Fruit fly (Drosophila melanogaster) whole organism, embryonic: ENCODE results near the gene pes.

ENCODE experiments used
- Bgb ChIP-seq: fragments of 200-800 bp; sonication (Bioruptor generic); IDR thresholded peaks from 2 replicates; pipeline ENCODE4 v1.3.6; 2022; ENCODE audit warnings: missing biosample characterization, missing genetic modification characterization; ENCODE audit not compliant: partially characterized antibody
- C15 ChIP-seq: fragments of 200-800 bp; sonication (Bioruptor generic); IDR thresholded peaks from 3 replicates; pipeline ENCODE4 v1.3.6; 2022; ENCODE audit warnings: missing biosample characterization, missing genetic modification characterization
- CG10209 ChIP-seq: fragments of 200-800 bp; sonication (Bioruptor generic); optimal IDR thresholded peaks from 3 replicates; lab custom pipeline; 2017; ENCODE audit warnings: missing biosample characterization, mild to moderate bottlenecking, missing genetic modification characterization, missing genetic modification reagents
- CG10654 ChIP-seq: fragments of 200-800 bp; sonication (Bioruptor generic); optimal IDR thresholded peaks from 2 replicates; lab custom pipeline; 2016; ENCODE audit warnings: missing biosample characterization, missing genetic modification characterization
- CG12219 ChIP-seq: fragments of 200-800 bp; sonication (Bioruptor generic); optimal IDR thresholded peaks from 3 replicates; lab custom pipeline; 2018; ENCODE audit warnings: missing biosample characterization, mild to moderate bottlenecking, missing genetic modification characterization
- CG1233 ChIP-seq: fragments of 200-800 bp; sonication (Bioruptor generic); optimal IDR thresholded peaks from 4 replicates; lab custom pipeline; 2018; ENCODE audit warnings: missing biosample characterization, mild to moderate bottlenecking, missing genetic modification characterization
- CG12659 ChIP-seq: fragments of 200-800 bp; sonication (Bioruptor generic); optimal IDR thresholded peaks from 3 replicates; lab custom pipeline; 2017; ENCODE audit warnings: mild to moderate bottlenecking, missing biosample characterization, missing genetic modification reagents, missing genetic modification characterization
- CG14965 ChIP-seq: fragments of 200-800 bp; sonication (Bioruptor generic); optimal IDR thresholded peaks from 2 replicates; lab custom pipeline; 2016; ENCODE audit warnings: missing biosample characterization, missing genetic modification characterization, borderline replicate concordance
- CG1602 ChIP-seq: fragments of 200-800 bp; sonication (Bioruptor generic); optimal IDR thresholded peaks from 3 replicates; lab custom pipeline; 2016; ENCODE audit warnings: missing biosample characterization, missing genetic modification characterization
- CG1603 ChIP-seq: fragments of 200-800 bp; sonication (Bioruptor generic); optimal IDR thresholded peaks from 2 replicates; lab custom pipeline; 2019; ENCODE audit warnings: missing biosample characterization, mild to moderate bottlenecking, missing genetic modification characterization, moderate library complexity
- CG16863 ChIP-seq: fragments of 200-800 bp; sonication (Bioruptor generic); optimal IDR thresholded peaks from 3 replicates; lab custom pipeline; 2016; ENCODE audit warnings: missing biosample characterization, missing genetic modification characterization
- CG17361 ChIP-seq: fragments of 200-800 bp; sonication (Bioruptor generic); IDR thresholded peaks from 3 replicates; pipeline ENCODE4 v1.3.6; 2022; ENCODE audit warnings: missing biosample characterization, missing genetic modification characterization
- CG17612 ChIP-seq: fragments of 200-800 bp; sonication (Bioruptor generic); IDR thresholded peaks from 2 replicates; pipeline ENCODE4 v1.3.6; 2022; ENCODE audit warnings: missing biosample characterization, missing genetic modification characterization
- CG18599 ChIP-seq: fragments of 200-800 bp; sonication (Bioruptor generic); optimal IDR thresholded peaks from 3 replicates; lab custom pipeline; 2017; ENCODE audit warnings: missing biosample characterization, missing genetic modification characterization, mild to moderate bottlenecking, moderate library complexity, missing genetic modification reagents
- CG2678 ChIP-seq: fragments of 200-800 bp; sonication (Bioruptor generic); optimal IDR thresholded peaks from 3 replicates; lab custom pipeline; 2019; ENCODE audit warnings: missing biosample characterization, mild to moderate bottlenecking, missing genetic modification characterization, moderate library complexity
- CG2712 ChIP-seq: fragments of 200-800 bp; optimal IDR thresholded peaks from 3 replicates; lab custom pipeline; 2019; ENCODE audit warnings: missing biosample characterization, mild to moderate bottlenecking, missing genetic modification characterization, moderate library complexity
- CG30431 ChIP-seq: fragments of 200-800 bp; sonication (Bioruptor generic); optimal IDR thresholded peaks from 2 replicates; lab custom pipeline; 2017; ENCODE audit warnings: missing biosample characterization, missing genetic modification characterization
- CG31388 ChIP-seq: fragments of 200-800 bp; sonication (Bioruptor generic); optimal IDR thresholded peaks from 2 replicates; lab custom pipeline; 2016; ENCODE audit warnings: missing biosample characterization, missing genetic modification characterization
- CG32772 ChIP-seq: fragments of 200-800 bp; sonication (Bioruptor generic); IDR thresholded peaks from 2 replicates; pipeline ENCODE4 v1.3.6; 2022; ENCODE audit warnings: missing biosample characterization, missing genetic modification characterization
- CG3407 ChIP-seq: fragments of 200-800 bp; sonication (Bioruptor generic); optimal IDR thresholded peaks from 2 replicates; lab custom pipeline; 2018; ENCODE audit warnings: missing biosample characterization, mild to moderate bottlenecking, missing genetic modification characterization
- CG3838 ChIP-seq: fragments of 200-800 bp; sonication (Bioruptor generic); optimal IDR thresholded peaks from 3 replicates; lab custom pipeline; 2016; ENCODE audit warnings: missing biosample characterization, missing genetic modification characterization
- CG3847 ChIP-seq: fragments of 200-800 bp; sonication (Bioruptor generic); IDR thresholded peaks from 2 replicates; pipeline ENCODE4 v1.3.6; 2022; ENCODE audit warnings: missing biosample characterization, missing genetic modification characterization
- CG6791 ChIP-seq: fragments of 200-800 bp; sonication (Bioruptor generic); IDR thresholded peaks from 3 replicates; pipeline ENCODE4 v1.3.6; 2022; ENCODE audit warnings: missing biosample characterization, missing genetic modification characterization; ENCODE audit not compliant: partially characterized antibody
- CG7372 ChIP-seq: fragments of 200-800 bp; sonication (Bioruptor generic); IDR thresholded peaks from 2 replicates; pipeline ENCODE4 v1.3.6; 2022; ENCODE audit warnings: missing biosample characterization, missing genetic modification characterization
- Deaf1 ChIP-seq: fragments of 200-800 bp; optimal IDR thresholded peaks from 3 replicates; lab custom pipeline; 2019; ENCODE audit warnings: missing biosample characterization, mild to moderate bottlenecking, missing genetic modification characterization, moderate library complexity
- Dfd ChIP-seq, 2 experiments: fragments of >200 bp; optimal IDR thresholded peaks; 2 replicates each; lab custom pipeline; 2017; ENCODE audit warnings: missing biosample characterization in 2 of 2, missing genetic modification characterization in 2 of 2
- Eip74EF ChIP-seq, 2 experiments: fragments of 200-800 bp in 1 of 2; fragments of >200 bp in 1 of 2; sonication (Bioruptor generic) in 1 of 2; optimal IDR thresholded peaks; 2 replicates each; lab custom pipeline; 2017 to 2019; ENCODE audit warnings: missing biosample characterization in 2 of 2, missing genetic modification characterization in 2 of 2, mild to moderate bottlenecking in 1 of 2, moderate library complexity in 1 of 2
- Elba2 ChIP-seq: fragments of 200-800 bp; sonication (Bioruptor generic); optimal IDR thresholded peaks from 3 replicates; lab custom pipeline; 2016; ENCODE audit warnings: missing biosample characterization, missing genetic modification characterization
- Max ChIP-seq: fragments of 200-800 bp; sonication (Bioruptor generic); optimal IDR thresholded peaks from 2 replicates; lab custom pipeline; 2016; ENCODE audit warnings: missing biosample characterization, mild to moderate bottlenecking, missing genetic modification characterization
- Meics ChIP-seq: fragments of 200-800 bp; sonication (Bioruptor generic); optimal IDR thresholded peaks from 2 replicates; lab custom pipeline; 2017; ENCODE audit warnings: missing biosample characterization, mild to moderate bottlenecking, missing genetic modification characterization
- Nf-YB ChIP-seq: fragments of 200-800 bp; sonication (Bioruptor generic); optimal IDR thresholded peaks from 3 replicates; lab custom pipeline; 2019; ENCODE audit warnings: missing biosample characterization, mild to moderate bottlenecking, missing genetic modification characterization, moderate library complexity
- Poxn ChIP-seq: fragments of 200-800 bp; sonication (Bioruptor generic); IDR thresholded peaks from 2 replicates; pipeline ENCODE4 v1.3.6; 2022; ENCODE audit warnings: missing biosample characterization, missing genetic modification characterization
- Ptx1 ChIP-seq: fragments of 200-800 bp; sonication (Bioruptor generic); IDR thresholded peaks from 2 replicates; pipeline ENCODE4 v1.3.6; 2022; ENCODE audit warnings: missing biosample characterization, missing genetic modification characterization
- Sox102F ChIP-seq: fragments of 200-800 bp; sonication (Bioruptor generic); optimal IDR thresholded peaks from 2 replicates; lab custom pipeline; 2018; ENCODE audit warnings: missing biosample characterization, mild to moderate bottlenecking, missing genetic modification characterization, moderate library complexity
- Ssrp ChIP-seq: fragments of 200-800 bp; sonication (Bioruptor generic); optimal IDR thresholded peaks from 2 replicates; lab custom pipeline; 2018; ENCODE audit warnings: missing biosample characterization, mild to moderate bottlenecking, missing genetic modification characterization, moderate library complexity
- ato ChIP-seq: fragments of 200-800 bp; sonication (Bioruptor generic); IDR thresholded peaks from 2 replicates; pipeline ENCODE4 v1.3.6; 2022; ENCODE audit warnings: missing biosample characterization, missing genetic modification characterization; ENCODE audit not compliant: partially characterized antibody
- bab2 ChIP-seq: fragments of 200-800 bp; sonication (Bioruptor generic); optimal IDR thresholded peaks from 2 replicates; lab custom pipeline; 2016; ENCODE audit warnings: missing biosample characterization, missing genetic modification characterization
- dmrt99B ChIP-seq: fragments of 200-800 bp; sonication (Bioruptor generic); optimal IDR thresholded peaks from 2 replicates; lab custom pipeline; 2018; ENCODE audit warnings: missing biosample characterization, mild to moderate bottlenecking, missing genetic modification characterization, moderate library complexity
- fru ChIP-seq: fragments of >200 bp; optimal IDR thresholded peaks from 2 replicates; lab custom pipeline; 2017
- gem ChIP-seq: fragments of 200-800 bp; sonication (Bioruptor generic); optimal IDR thresholded peaks from 2 replicates; lab custom pipeline; 2019; ENCODE audit warnings: missing biosample characterization, mild to moderate bottlenecking, missing genetic modification characterization, moderate library complexity
- inv ChIP-seq: fragments of 200-800 bp; sonication (Bioruptor generic); IDR thresholded peaks from 2 replicates; pipeline ENCODE4 v1.3.6; 2022; ENCODE audit warnings: missing biosample characterization, missing genetic modification characterization; ENCODE audit not compliant: partially characterized antibody
- nerfin-2 ChIP-seq: fragments of 200-800 bp; sonication (Bioruptor generic); IDR thresholded peaks from 2 replicates; pipeline ENCODE4 v1.3.6; 2022; ENCODE audit warnings: missing biosample characterization, missing genetic modification characterization; ENCODE audit not compliant: partially characterized antibody
- phol ChIP-seq: fragments of 200-800 bp; sonication (Bioruptor generic); optimal IDR thresholded peaks from 3 replicates; lab custom pipeline; 2018; ENCODE audit warnings: missing biosample characterization, mild to moderate bottlenecking, missing genetic modification characterization, moderate library complexity
- run ChIP-seq: fragments of 200-800 bp; sonication (Bioruptor generic); optimal IDR thresholded peaks from 3 replicates; lab custom pipeline; 2018; ENCODE audit warnings: missing biosample characterization, mild to moderate bottlenecking, missing genetic modification characterization
- scrt ChIP-seq: fragments of 200-800 bp; sonication (Bioruptor generic); optimal IDR thresholded peaks from 2 replicates; lab custom pipeline; 2018; ENCODE audit warnings: missing biosample characterization, mild to moderate bottlenecking, missing genetic modification characterization, moderate library complexity
- slbo ChIP-seq: fragments of 200-800 bp; sonication (Bioruptor generic); IDR thresholded peaks from 2 replicates; pipeline ENCODE4 v1.3.6; 2022; ENCODE audit warnings: missing biosample characterization, missing genetic modification characterization
- tup ChIP-seq: fragments of 200-800 bp; sonication (Bioruptor generic); optimal IDR thresholded peaks from 2 replicates; lab custom pipeline; 2016; ENCODE audit warnings: missing biosample characterization, mild to moderate bottlenecking, missing genetic modification characterization, moderate library complexity
- usp ChIP-seq: fragments of >200 bp; optimal IDR thresholded peaks from 2 replicates; lab custom pipeline; 2017; ENCODE audit warnings: missing biosample characterization, missing genetic modification characterization
- zfh2 ChIP-seq: fragments of 200-800 bp; sonication (Bioruptor generic); optimal IDR thresholded peaks from 2 replicates; lab custom pipeline; 2016; ENCODE audit warnings: missing biosample characterization, missing genetic modification characterization

Gene pes

dm6 chr2L:7984889-7985514 lies 9.0 kb downstream of the pes start:
- no peak for TF ChIP-seq Nf-YB (GFP tag; lab: Kevin White, UChicago)
- peak; percentile 40; the same call in 1 of the 2 replicates for TF ChIP-seq Bgb (GFP tag; lab: Robert Waterston, UW)
- TF ChIP-seq CG17361 (GFP tag; lab: Robert Waterston, UW), result peak; percentile 33; the same call in 1 of the 3 replicates
- TF ChIP-seq Elba2 (GFP tag; lab: Kevin White, UChicago), result no peak
- no peak for TF ChIP-seq CG16863 (GFP tag; lab: Kevin White, UChicago)
- TF ChIP-seq CG7372 (GFP tag; lab: Robert Waterston, UW), result no peak
- TF ChIP-seq bab2, result peak; percentile 50
- peak; percentile 33 for TF ChIP-seq phol (tag; lab: Kevin White, UChicago)
- no peak for TF ChIP-seq C15 (GFP tag; lab: Robert Waterston, UW)
- peak; percentile 30; the same call in 1 of the 2 replicates for TF ChIP-seq Ptx1
- TF ChIP-seq CG3838 (GFP tag; lab: Kevin White, UChicago), result no peak
- peak; percentile 28 for TF ChIP-seq scrt (GFP tag; lab: Kevin White, UChicago)
- TF ChIP-seq usp, result no peak
- no peak for TF ChIP-seq Dfd (GFP tag; optimal IDR thresholded peaks at IDR 0.05; lab: Kevin White, UChicago)
- TF ChIP-seq CG17612 (GFP tag; lab: Robert Waterston, UW), result no peak
- TF ChIP-seq zfh2 (GFP tag; lab: Kevin White, UChicago), result no peak
- TF ChIP-seq slbo (GFP tag; lab: Robert Waterston, UW), result no peak
- no peak for TF ChIP-seq CG30431 (GFP tag; lab: Kevin White, UChicago)
- no peak for TF ChIP-seq CG10654 (GFP tag; lab: Kevin White, UChicago)
- no peak for TF ChIP-seq CG1602 (GFP tag; lab: Kevin White, UChicago)
- TF ChIP-seq Ssrp (tag; lab: Kevin White, UChicago), result peak; percentile 4
- peak; percentile 20 for TF ChIP-seq dmrt99B (tag; lab: Kevin White, UChicago)
- peak; percentile 34; the same call in 1 of the 2 replicates for TF ChIP-seq inv
- peak; percentile 27 for TF ChIP-seq CG2678 (tag; lab: Kevin White, UChicago)
- no peak for TF ChIP-seq CG3847 (GFP tag; lab: Robert Waterston, UW)
- TF ChIP-seq CG1603, result peak; percentile 13
- peak; percentile 18 for TF ChIP-seq CG18599 (GFP tag; lab: Kevin White, UChicago)
- no peak for TF ChIP-seq Eip74EF (GFP tag; optimal IDR thresholded peaks at IDR 0.05; lab: Kevin White, UChicago)
- TF ChIP-seq ato (GFP tag; lab: Robert Waterston, UW), result peak; percentile 8; the same call in 1 of the 2 replicates
- no peak for TF ChIP-seq run (tag; lab: Kevin White, UChicago)
- no peak for TF ChIP-seq tup (GFP tag; lab: Kevin White, UChicago)
- TF ChIP-seq Deaf1 (tag; lab: Kevin White, UChicago), result no peak
- peak; percentile 12 for TF ChIP-seq Sox102F (GFP tag; lab: Kevin White, UChicago)
- peak; percentile 64 for TF ChIP-seq nerfin-2 (GFP tag; lab: Robert Waterston, UW)
- TF ChIP-seq Max (GFP tag; lab: Kevin White, UChicago), result peak; percentile 5
- TF ChIP-seq Poxn, result no peak
- peak; percentile 5 for TF ChIP-seq CG12659 (GFP tag; lab: Kevin White, UChicago)
- TF ChIP-seq CG3407 (GFP tag; lab: Kevin White, UChicago), result no peak
- TF ChIP-seq CG1233 (GFP tag; lab: Kevin White, UChicago), result no peak
- TF ChIP-seq CG10209 (GFP tag; lab: Kevin White, UChicago), result no peak
- 0 out of 2 replicates have a peak, but pooled peaks have one; percentile 9 for TF ChIP-seq CG32772 (GFP tag; lab: Robert Waterston, UW)
- no peak for TF ChIP-seq fru (lab: Kevin White, UChicago)
- TF ChIP-seq CG2712, result peak; percentile 22
- peak; percentile 39 for TF ChIP-seq Meics (GFP tag; lab: Kevin White, UChicago)
- no peak for TF ChIP-seq CG31388 (GFP tag; lab: Kevin White, UChicago)
- TF ChIP-seq CG12219 (GFP tag; lab: Kevin White, UChicago), result peak; percentile 24
- peak; percentile 58; the same call in 2 of the 3 replicates for TF ChIP-seq CG6791 (GFP tag; lab: Robert Waterston, UW)
- peak; percentile 46 for TF ChIP-seq gem (tag; lab: Kevin White, UChicago)
- peak; percentile 6 for TF ChIP-seq CG14965 (GFP tag; lab: Kevin White, UChicago)
